Fruit fly (Drosophila melanogaster) whole organism, embryonic: ENCODE data around the gene CG43880.

Source experiments
- Atf-2 ChIP-seq: fragments of 200-800 bp; sonication (Bioruptor generic); optimal IDR thresholded peaks from 2 replicates; lab custom pipeline; 2016; ENCODE audit warnings: missing biosample characterization, missing genetic modification characterization
- Bteb2 ChIP-seq: fragments of 200-800 bp; sonication (Bioruptor generic); optimal IDR thresholded peaks from 2 replicates; lab custom pipeline; 2016; ENCODE audit warnings: missing biosample characterization, missing genetic modification characterization
- CG10366 ChIP-seq: fragments of 200-800 bp; sonication (Bioruptor generic); IDR thresholded peaks from 2 replicates; pipeline ENCODE4 v1.3.6; 2022; ENCODE audit warnings: missing biosample characterization, missing genetic modification characterization
- CG10565 ChIP-seq: fragments of 200-800 bp; sonication (Bioruptor generic); optimal IDR thresholded peaks from 3 replicates; lab custom pipeline; 2016; ENCODE audit warnings: missing biosample characterization, mild to moderate bottlenecking, missing genetic modification characterization
- CG11093 ChIP-seq: fragments of 200-800 bp; sonication (Bioruptor generic); IDR thresholded peaks from 3 replicates; pipeline ENCODE4 v1.3.6; 2022; ENCODE audit warnings: missing biosample characterization, missing genetic modification characterization
- CG11723 ChIP-seq: fragments of 200-800 bp; sonication (Bioruptor generic); optimal IDR thresholded peaks from 2 replicates; lab custom pipeline; 2017; ENCODE audit warnings: missing biosample characterization, mild to moderate bottlenecking, missing genetic modification characterization
- CG12942 ChIP-seq: fragments of 200-800 bp; sonication (Bioruptor generic); optimal IDR thresholded peaks from 3 replicates; lab custom pipeline; 2016; ENCODE audit warnings: missing biosample characterization, missing genetic modification characterization
- CG14667 ChIP-seq: fragments of 200-800 bp; sonication (Bioruptor generic); IDR thresholded peaks from 2 replicates; pipeline ENCODE4 v1.3.6; 2022; ENCODE audit warnings: missing biosample characterization, missing genetic modification characterization
- CG15269 ChIP-seq: fragments of 200-800 bp; sonication (Bioruptor generic); optimal IDR thresholded peaks from 2 replicates; lab custom pipeline; 2018; ENCODE audit warnings: missing biosample characterization, mild to moderate bottlenecking, missing genetic modification characterization, moderate library complexity
- CG30020 ChIP-seq: fragments of 200-800 bp; optimal IDR thresholded peaks from 2 replicates; lab custom pipeline; 2019; ENCODE audit warnings: missing biosample characterization, mild to moderate bottlenecking, missing genetic modification characterization, moderate library complexity
- CG31388 ChIP-seq: fragments of 200-800 bp; sonication (Bioruptor generic); optimal IDR thresholded peaks from 2 replicates; lab custom pipeline; 2016; ENCODE audit warnings: missing biosample characterization, missing genetic modification characterization
- CG3838 ChIP-seq: fragments of 200-800 bp; sonication (Bioruptor generic); optimal IDR thresholded peaks from 3 replicates; lab custom pipeline; 2016; ENCODE audit warnings: missing biosample characterization, missing genetic modification characterization
- CG4328 ChIP-seq: fragments of 200-800 bp; sonication (Bioruptor generic); optimal IDR thresholded peaks from 3 replicates; lab custom pipeline; 2017; ENCODE audit warnings: missing biosample characterization, missing genetic modification reagents, missing genetic modification characterization
- CG4360 ChIP-seq: fragments of 200-800 bp; sonication (Bioruptor generic); IDR thresholded peaks from 2 replicates; pipeline ENCODE4 v1.3.6; 2022; ENCODE audit warnings: missing biosample characterization, missing genetic modification characterization
- CG4730 ChIP-seq: fragments of 200-800 bp; sonication (Bioruptor generic); IDR thresholded peaks from 2 replicates; pipeline ENCODE4 v1.3.6; 2022; ENCODE audit warnings: missing biosample characterization, missing genetic modification characterization
- CG5180 ChIP-seq: fragments of 200-800 bp; sonication (Bioruptor generic); optimal IDR thresholded peaks from 3 replicates; lab custom pipeline; 2017; ENCODE audit warnings: missing biosample characterization, missing genetic modification characterization, mild to moderate bottlenecking, moderate library complexity, missing genetic modification reagents
- CG8089 ChIP-seq: fragments of 200-800 bp; sonication (Bioruptor generic); optimal IDR thresholded peaks from 3 replicates; lab custom pipeline; 2016; ENCODE audit warnings: missing biosample characterization, missing genetic modification characterization
- CG9437 ChIP-seq: fragments of 200-800 bp; sonication (Bioruptor generic); optimal IDR thresholded peaks from 2 replicates; lab custom pipeline; 2018; ENCODE audit warnings: missing biosample characterization, mild to moderate bottlenecking, missing genetic modification characterization
- Dip2 ChIP-seq: fragments of 200-800 bp; sonication (Bioruptor generic); IDR thresholded peaks from 2 replicates; pipeline ENCODE4 v1.3.6; 2022; ENCODE audit warnings: missing biosample characterization, missing genetic modification characterization
- Fer3 ChIP-seq: fragments of 200-800 bp; sonication (Bioruptor generic); optimal IDR thresholded peaks from 2 replicates; lab custom pipeline; 2018; ENCODE audit warnings: missing biosample characterization, mild to moderate bottlenecking, missing genetic modification characterization, moderate library complexity
- NfI ChIP-seq: fragments of 200-800 bp; sonication (Bioruptor generic); optimal IDR thresholded peaks from 3 replicates; lab custom pipeline; 2018; ENCODE audit warnings: missing biosample characterization, mild to moderate bottlenecking, missing genetic modification characterization, moderate library complexity
- Oli ChIP-seq: fragments of 200-800 bp; sonication (Bioruptor generic); optimal IDR thresholded peaks from 2 replicates; lab custom pipeline; 2018; ENCODE audit warnings: missing biosample characterization, mild to moderate bottlenecking, missing genetic modification characterization, moderate library complexity
- az2 ChIP-seq: fragments of 200-800 bp; sonication (Bioruptor generic); optimal IDR thresholded peaks from 3 replicates; lab custom pipeline; 2016; ENCODE audit warnings: missing biosample characterization, missing genetic modification characterization
- bab2 ChIP-seq: fragments of 200-800 bp; sonication (Bioruptor generic); optimal IDR thresholded peaks from 2 replicates; lab custom pipeline; 2016; ENCODE audit warnings: missing biosample characterization, missing genetic modification characterization
- chif ChIP-seq, 2 experiments: fragments of 200-800 bp; sonication (Bioruptor generic); optimal IDR thresholded peaks; 3 replicates each; lab custom pipeline; 2016; ENCODE audit warnings: missing biosample characterization in 2 of 2, missing genetic modification characterization in 2 of 2
- corto ChIP-seq: fragments of 200-800 bp; sonication (Bioruptor generic); optimal IDR thresholded peaks from 2 replicates; lab custom pipeline; 2016; ENCODE audit warnings: missing biosample characterization, mild to moderate bottlenecking, missing genetic modification characterization, moderate library complexity
- dm ChIP-seq: fragments of 200-800 bp; sonication (Bioruptor generic); optimal IDR thresholded peaks from 3 replicates; lab custom pipeline; 2016; ENCODE audit warnings: missing biosample characterization, missing genetic modification characterization
- dmrt99B ChIP-seq: fragments of 200-800 bp; sonication (Bioruptor generic); optimal IDR thresholded peaks from 2 replicates; lab custom pipeline; 2018; ENCODE audit warnings: missing biosample characterization, mild to moderate bottlenecking, missing genetic modification characterization, moderate library complexity
- fu2 ChIP-seq: fragments of 200-800 bp; sonication (Bioruptor generic); optimal IDR thresholded peaks from 2 replicates; lab custom pipeline; 2016; ENCODE audit warnings: missing biosample characterization, missing genetic modification characterization
- gcm2 ChIP-seq: fragments of 200-800 bp; sonication (Bioruptor generic); optimal IDR thresholded peaks from 2 replicates; lab custom pipeline; 2016; ENCODE audit warnings: missing biosample characterization, missing genetic modification characterization
- gsb ChIP-seq: fragments of 200-800 bp; sonication (Bioruptor generic); IDR thresholded peaks from 2 replicates; pipeline ENCODE4 v1.3.6; 2022; ENCODE audit warnings: missing biosample characterization, missing genetic modification characterization
- gt ChIP-seq: fragments of 200-800 bp; sonication (Bioruptor generic); IDR thresholded peaks from 2 replicates; pipeline ENCODE4 v1.3.6; 2022; ENCODE audit warnings: missing biosample characterization, missing genetic modification characterization
- ham ChIP-seq: fragments of 200-800 bp; sonication (Bioruptor generic); IDR thresholded peaks from 2 replicates; pipeline ENCODE4 v1.3.6; 2022; ENCODE audit warnings: missing biosample characterization, missing genetic modification characterization
- hbn ChIP-seq: fragments of 200-800 bp; sonication (Bioruptor generic); IDR thresholded peaks from 2 replicates; pipeline ENCODE4 v1.3.6; 2022; ENCODE audit warnings: missing biosample characterization, missing genetic modification characterization; ENCODE audit not compliant: partially characterized antibody
- klu ChIP-seq: fragments of 200-800 bp; sonication (Bioruptor generic); IDR thresholded peaks from 2 replicates; pipeline ENCODE4 v1.3.6; 2022; ENCODE audit warnings: missing biosample characterization, missing genetic modification characterization
- luna ChIP-seq: fragments of 200-800 bp; sonication (Bioruptor generic); optimal IDR thresholded peaks from 2 replicates; lab custom pipeline; 2016; ENCODE audit warnings: missing biosample characterization, missing genetic modification characterization
- nom ChIP-seq: fragments of 200-800 bp; sonication (Bioruptor generic); optimal IDR thresholded peaks from 2 replicates; lab custom pipeline; 2017; ENCODE audit warnings: missing biosample characterization, missing genetic modification characterization, mild to moderate bottlenecking, moderate library complexity, missing genetic modification reagents
- onecut ChIP-seq: fragments of 200-800 bp; sonication (Bioruptor generic); IDR thresholded peaks from 2 replicates; pipeline ENCODE4 v1.3.6; 2022; ENCODE audit warnings: missing biosample characterization, missing genetic modification characterization
- pb ChIP-seq: fragments of 200-800 bp; sonication (Bioruptor generic); optimal IDR thresholded peaks from 3 replicates; lab custom pipeline; 2016; ENCODE audit warnings: missing biosample characterization, missing genetic modification characterization
- psq ChIP-seq: fragments of 200-800 bp; sonication (Bioruptor generic); optimal IDR thresholded peaks from 2 replicates; lab custom pipeline; 2017; ENCODE audit warnings: missing biosample characterization, missing genetic modification characterization
- rib ChIP-seq: fragments of 200-800 bp; sonication (Bioruptor generic); IDR thresholded peaks from 2 replicates; pipeline ENCODE4 v1.3.6; 2022; ENCODE audit warnings: missing biosample characterization, missing genetic modification characterization
- ro ChIP-seq: fragments of 200-800 bp; sonication (Bioruptor generic); IDR thresholded peaks from 2 replicates; pipeline ENCODE4 v1.3.6; 2022; ENCODE audit warnings: missing biosample characterization, missing genetic modification characterization
- row ChIP-seq: fragments of 200-800 bp; sonication (Bioruptor generic); IDR thresholded peaks from 3 replicates; pipeline ENCODE4 v1.3.6; 2022; ENCODE audit warnings: missing biosample characterization, missing genetic modification characterization
- run ChIP-seq: fragments of 200-800 bp; sonication (Bioruptor generic); optimal IDR thresholded peaks from 3 replicates; lab custom pipeline; 2018; ENCODE audit warnings: missing biosample characterization, mild to moderate bottlenecking, missing genetic modification characterization
- sima ChIP-seq: fragments of 200-800 bp; sonication (Bioruptor generic); optimal IDR thresholded peaks from 2 replicates; lab custom pipeline; 2016; ENCODE audit warnings: missing biosample characterization, missing genetic modification characterization
- tgo ChIP-seq: fragments of 200-800 bp; sonication (Bioruptor generic); IDR thresholded peaks from 3 replicates; pipeline ENCODE4 v1.3.6; 2022; ENCODE audit warnings: missing biosample characterization, missing genetic modification characterization
- tna ChIP-seq: fragments of 200-800 bp; sonication (Bioruptor generic); IDR thresholded peaks from 2 replicates; pipeline ENCODE4 v1.3.6; 2022; ENCODE audit warnings: missing biosample characterization, missing genetic modification characterization; ENCODE audit not compliant: partially characterized antibody
- twi ChIP-seq: fragments of 200-800 bp; optimal IDR thresholded peaks from 2 replicates; lab custom pipeline; 2019; ENCODE audit warnings: missing biosample characterization, mild to moderate bottlenecking, missing genetic modification characterization, moderate library complexity
- unpg ChIP-seq: fragments of 200-800 bp; sonication (Bioruptor generic); optimal IDR thresholded peaks from 3 replicates; lab custom pipeline; 2018; ENCODE audit warnings: missing biosample characterization, mild to moderate bottlenecking, missing genetic modification characterization, moderate library complexity
- vfl ChIP-seq: fragments of 200-800 bp; sonication (Bioruptor generic); optimal IDR thresholded peaks from 2 replicates; lab custom pipeline; 2016; ENCODE audit warnings: missing biosample characterization, missing genetic modification characterization

Gene CG43880

DNA sequence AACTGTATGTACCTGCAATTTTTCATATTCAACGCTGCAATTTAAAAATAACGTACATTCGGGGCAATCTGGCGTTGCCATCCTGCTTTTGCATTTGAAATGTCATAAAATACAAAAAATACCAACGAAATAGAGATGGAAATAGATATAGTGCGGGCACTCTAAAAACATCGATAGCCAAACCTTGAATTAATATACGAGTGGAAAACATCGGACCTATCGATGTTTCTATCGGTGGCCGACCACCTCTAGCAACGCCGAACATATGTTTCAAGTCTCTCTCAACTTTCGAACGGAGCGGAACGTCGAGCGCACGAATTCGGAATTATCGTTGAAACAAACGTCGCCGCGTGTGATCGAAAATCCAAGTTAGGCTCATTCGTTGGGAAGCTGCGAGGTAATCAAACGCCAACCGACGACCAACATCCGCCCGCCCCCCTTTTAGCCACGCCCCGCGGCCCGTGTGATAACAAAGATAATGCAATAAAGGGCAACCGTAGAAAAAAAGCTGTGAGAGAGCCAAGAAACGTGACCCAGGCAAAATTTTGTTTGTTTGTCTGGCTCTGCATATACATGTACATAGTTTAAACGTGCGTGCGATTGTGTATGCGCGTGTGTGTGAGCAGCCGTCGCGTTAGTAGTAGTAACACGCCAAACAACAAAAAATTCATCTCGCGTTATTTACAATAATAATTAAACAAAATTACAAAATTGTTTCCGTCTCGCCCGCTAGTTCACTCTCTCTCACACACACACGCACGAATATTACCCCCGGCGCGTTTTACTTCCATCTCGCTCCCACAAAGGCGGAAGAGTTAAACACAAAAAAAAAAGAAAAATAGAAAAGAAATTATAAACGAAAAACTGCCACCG is 32.9 kb upstream of the CG43880 start, which contains the start of gene nmo (continued):
- TF ChIP-seq luna (peak; percentile 28), CG4360 (GFP tag; lab: Robert Waterston, UW) (no peak), CG10565 (GFP tag; lab: Kevin White, UChicago) (no peak), CG4730 (GFP tag; lab: Robert Waterston, UW) (no peak), corto (GFP tag; lab: Kevin White, UChicago) (peak; percentile 47), ro (GFP tag; lab: Robert Waterston, UW) (no peak), gt (no peak), CG11723 (GFP tag; lab: Kevin White, UChicago) (no peak), CG4328 (GFP tag; lab: Kevin White, UChicago) (no peak), Atf-2 (GFP tag; lab: Kevin White, UChicago) (no peak), fu2 (GFP tag; lab: Kevin White, UChicago) (no peak), Fer3 (tag; lab: Kevin White, UChicago) (no peak), twi (tag; lab: Kevin White, UChicago) (no peak), NfI (GFP tag; lab: Kevin White, UChicago) (no peak), CG12942 (GFP tag; lab: Kevin White, UChicago) (no peak), unpg (GFP tag; lab: Kevin White, UChicago) (no peak), az2 (GFP tag; lab: Kevin White, UChicago) (no peak), psq (GFP tag; lab: Kevin White, UChicago) (no peak), CG30020 (peak; percentile 3), pb (peak; percentile 4), CG31388 (no peak), sima (GFP tag; lab: Kevin White, UChicago) (no peak), gsb (GFP tag; lab: Robert Waterston, UW) (no peak), gcm2 (GFP tag; lab: Kevin White, UChicago) (no peak), nom (GFP tag; lab: Kevin White, UChicago) (peak; percentile 54), dm (GFP tag; lab: Kevin White, UChicago) (no peak), Oli (tag; lab: Kevin White, UChicago) (peak; percentile 9), tgo (GFP tag; lab: Robert Waterston, UW) (no peak), tna (GFP tag; lab: Robert Waterston, UW) (no peak), row (no peak), CG11093 (GFP tag; lab: Robert Waterston, UW) (no peak), bab2 (GFP tag; lab: Kevin White, UChicago) (peak; percentile 7), CG5180 (GFP tag; lab: Kevin White, UChicago) (peak; percentile 22), CG14667 (GFP tag; lab: Robert Waterston, UW) (no peak), Dip2 (no peak), CG10366 (GFP tag; lab: Robert Waterston, UW) (no peak), CG15269 (tag; lab: Kevin White, UChicago) (peak; percentile 14), chif (GFP tag; optimal IDR thresholded peaks at IDR 0.05; lab: Kevin White, UChicago) (no peak), Bteb2 (no peak), run (tag; lab: Kevin White, UChicago) (no peak), hbn (GFP tag; lab: Robert Waterston, UW) (no peak), vfl (no peak), ham (GFP tag; lab: Robert Waterston, UW) (no peak), CG3838 (GFP tag; lab: Kevin White, UChicago) (no peak), CG8089 (GFP tag; lab: Kevin White, UChicago) (no peak), rib (no peak), dmrt99B (tag; lab: Kevin White, UChicago) (no peak), CG9437 (no peak), klu (GFP tag; lab: Robert Waterston, UW) (no peak), onecut (GFP tag; lab: Robert Waterston, UW) (peak; percentile 9; the same call in 1 of the 2 replicates)
